Fruit fly (Drosophila melanogaster) whole organism, embryonic: ENCODE measurements around the gene IntS4.

Experiments
- ATbp ChIP-seq: fragments of 200-800 bp; sonication (Bioruptor generic); optimal IDR thresholded peaks from 2 replicates; lab custom pipeline; 2017; ENCODE audit warnings: missing biosample characterization, mild to moderate bottlenecking, missing genetic modification characterization, missing genetic modification reagents
- Ada2b ChIP-seq: fragments of 200-800 bp; sonication (Bioruptor generic); IDR thresholded peaks from 2 replicates; pipeline ENCODE4 v1.3.6; 2022; ENCODE audit warnings: missing biosample characterization, missing genetic modification characterization
- Aef1 ChIP-seq: fragments of 200-800 bp; sonication (Bioruptor generic); IDR thresholded peaks from 3 replicates; pipeline ENCODE4 v1.3.6; 2022; ENCODE audit warnings: missing biosample characterization, missing genetic modification characterization
- BtbVII ChIP-seq: fragments of 200-800 bp; sonication (Bioruptor generic); optimal IDR thresholded peaks from 3 replicates; lab custom pipeline; 2017; ENCODE audit warnings: missing biosample characterization, mild to moderate bottlenecking, missing genetic modification characterization
- Bteb2 ChIP-seq: fragments of 200-800 bp; sonication (Bioruptor generic); optimal IDR thresholded peaks from 2 replicates; lab custom pipeline; 2016; ENCODE audit warnings: missing biosample characterization, missing genetic modification characterization
- CG1024 ChIP-seq: fragments of 200-800 bp; sonication (Bioruptor generic); IDR thresholded peaks from 2 replicates; pipeline ENCODE4 v1.3.6; 2022; ENCODE audit warnings: missing biosample characterization, missing genetic modification characterization
- CG10274 ChIP-seq: fragments of 200-800 bp; sonication (Bioruptor generic); optimal IDR thresholded peaks from 3 replicates; lab custom pipeline; 2017; ENCODE audit warnings: missing biosample characterization, mild to moderate bottlenecking, missing genetic modification characterization
- CG10431 ChIP-seq: fragments of 200-800 bp; sonication (Bioruptor generic); optimal IDR thresholded peaks from 3 replicates; lab custom pipeline; 2018; ENCODE audit warnings: missing biosample characterization, mild to moderate bottlenecking, missing genetic modification characterization
- CG11723 ChIP-seq: fragments of 200-800 bp; sonication (Bioruptor generic); optimal IDR thresholded peaks from 2 replicates; lab custom pipeline; 2017; ENCODE audit warnings: missing biosample characterization, mild to moderate bottlenecking, missing genetic modification characterization
- CG12219 ChIP-seq: fragments of 200-800 bp; sonication (Bioruptor generic); optimal IDR thresholded peaks from 3 replicates; lab custom pipeline; 2018; ENCODE audit warnings: missing biosample characterization, mild to moderate bottlenecking, missing genetic modification characterization
- CG12659 ChIP-seq: fragments of 200-800 bp; sonication (Bioruptor generic); optimal IDR thresholded peaks from 3 replicates; lab custom pipeline; 2017; ENCODE audit warnings: mild to moderate bottlenecking, missing biosample characterization, missing genetic modification reagents, missing genetic modification characterization
- CG12744 ChIP-seq: fragments of 200-800 bp; sonication (Bioruptor generic); optimal IDR thresholded peaks from 2 replicates; lab custom pipeline; 2016; ENCODE audit warnings: missing biosample characterization, missing genetic modification characterization
- CG16815 ChIP-seq: fragments of 200-800 bp; sonication (Bioruptor generic); optimal IDR thresholded peaks from 3 replicates; lab custom pipeline; 2017; ENCODE audit warnings: missing biosample characterization, mild to moderate bottlenecking, missing genetic modification characterization
- CG17359 ChIP-seq: fragments of 200-800 bp; sonication (Bioruptor generic); optimal IDR thresholded peaks from 3 replicates; lab custom pipeline; 2018; ENCODE audit warnings: missing biosample characterization, mild to moderate bottlenecking, missing genetic modification characterization, moderate library complexity
- CG2120 ChIP-seq: fragments of 200-800 bp; sonication (Bioruptor generic); optimal IDR thresholded peaks from 3 replicates; lab custom pipeline; 2016; ENCODE audit warnings: missing biosample characterization, missing genetic modification characterization
- CG2712 ChIP-seq: fragments of 200-800 bp; optimal IDR thresholded peaks from 3 replicates; lab custom pipeline; 2019; ENCODE audit warnings: missing biosample characterization, mild to moderate bottlenecking, missing genetic modification characterization, moderate library complexity
- CG34376 ChIP-seq: fragments of 200-800 bp; sonication (Bioruptor generic); optimal IDR thresholded peaks from 2 replicates; lab custom pipeline; 2018; ENCODE audit warnings: missing biosample characterization, mild to moderate bottlenecking, missing genetic modification characterization
- CG4360 ChIP-seq: fragments of 200-800 bp; sonication (Bioruptor generic); IDR thresholded peaks from 2 replicates; pipeline ENCODE4 v1.3.6; 2022; ENCODE audit warnings: missing biosample characterization, missing genetic modification characterization
- CG4617 ChIP-seq: fragments of 200-800 bp; sonication (Bioruptor generic); optimal IDR thresholded peaks from 3 replicates; lab custom pipeline; 2016; ENCODE audit warnings: missing biosample characterization, missing genetic modification characterization, borderline replicate concordance
- CG6254 ChIP-seq: fragments of 200-800 bp; sonication (Bioruptor generic); optimal IDR thresholded peaks from 3 replicates; lab custom pipeline; 2017; ENCODE audit warnings: mild to moderate bottlenecking, missing biosample characterization, missing genetic modification reagents, missing genetic modification characterization
- CG6272 ChIP-seq: fragments of 200-800 bp; sonication (Bioruptor generic); IDR thresholded peaks from 2 replicates; pipeline ENCODE4 v1.3.6; 2022; ENCODE audit warnings: missing biosample characterization, missing genetic modification characterization
- CG6854 ChIP-seq: fragments of 200-800 bp; sonication (Bioruptor generic); optimal IDR thresholded peaks from 3 replicates; lab custom pipeline; 2017; ENCODE audit warnings: missing biosample characterization, mild to moderate bottlenecking, missing genetic modification characterization
- CHES-1-like ChIP-seq: fragments of 200-800 bp; sonication (Bioruptor generic); optimal IDR thresholded peaks from 2 replicates; lab custom pipeline; 2016; ENCODE audit warnings: missing biosample characterization, missing genetic modification characterization
- Hand ChIP-seq: fragments of 200-800 bp; sonication (Bioruptor generic); optimal IDR thresholded peaks from 2 replicates; lab custom pipeline; 2017; ENCODE audit warnings: mild to moderate bottlenecking, missing biosample characterization, missing genetic modification reagents, missing genetic modification characterization
- Jarid2 ChIP-seq: fragments of 200-800 bp; sonication (Bioruptor generic); optimal IDR thresholded peaks from 3 replicates; lab custom pipeline; 2017; ENCODE audit warnings: mild to moderate bottlenecking, missing biosample characterization, missing genetic modification reagents, missing genetic modification characterization
- Lpt ChIP-seq: fragments of >200 bp; optimal IDR thresholded peaks from 2 replicates; lab custom pipeline; 2018; ENCODE audit warnings: missing biosample characterization, missing genetic modification characterization
- Neu2 ChIP-seq: fragments of 200-800 bp; sonication (Bioruptor generic); optimal IDR thresholded peaks from 3 replicates; lab custom pipeline; 2016; ENCODE audit warnings: missing biosample characterization, missing genetic modification characterization, borderline replicate concordance
- Rfx ChIP-seq: fragments of 200-800 bp; sonication (Bioruptor generic); IDR thresholded peaks from 2 replicates; pipeline ENCODE4 v1.3.6; 2022; ENCODE audit warnings: missing biosample characterization, missing genetic modification characterization
- ac ChIP-seq: fragments of 200-800 bp; sonication (Bioruptor generic); optimal IDR thresholded peaks from 3 replicates; lab custom pipeline; 2017; ENCODE audit warnings: missing biosample characterization, mild to moderate bottlenecking, missing genetic modification characterization
- amos ChIP-seq: fragments of 200-800 bp; sonication (Bioruptor generic); IDR thresholded peaks from 2 replicates; pipeline ENCODE4 v1.3.6; 2022; ENCODE audit warnings: missing biosample characterization, missing genetic modification characterization; ENCODE audit not compliant: partially characterized antibody
- ash1 ChIP-seq: fragments of 200-800 bp; sonication (Bioruptor generic); optimal IDR thresholded peaks from 2 replicates; lab custom pipeline; 2018; ENCODE audit warnings: missing biosample characterization, mild to moderate bottlenecking, missing genetic modification characterization
- bab2 ChIP-seq: fragments of 200-800 bp; sonication (Bioruptor generic); optimal IDR thresholded peaks from 2 replicates; lab custom pipeline; 2016; ENCODE audit warnings: missing biosample characterization, missing genetic modification characterization
- bbx ChIP-seq: fragments of 200-800 bp; sonication (Bioruptor generic); IDR thresholded peaks from 2 replicates; pipeline ENCODE4 v1.3.6; 2022; ENCODE audit warnings: missing biosample characterization, missing genetic modification characterization; ENCODE audit not compliant: partially characterized antibody
- bsh ChIP-seq, 2 experiments: fragments of 200-800 bp; sonication (Bioruptor generic); optimal IDR thresholded peaks; 2 replicates each; lab custom pipeline; 2017 to 2018; ENCODE audit warnings: mild to moderate bottlenecking in 2 of 2, missing biosample characterization in 2 of 2, missing genetic modification characterization in 2 of 2, moderate library complexity in 1 of 2
- cad ChIP-seq: fragments of >200 bp; optimal IDR thresholded peaks from 2 replicates; lab custom pipeline; 2017; ENCODE audit warnings: missing biosample characterization, missing genetic modification characterization
- caup ChIP-seq: fragments of 200-800 bp; sonication (Bioruptor generic); optimal IDR thresholded peaks from 3 replicates; lab custom pipeline; 2017; ENCODE audit warnings: missing biosample characterization, mild to moderate bottlenecking, missing genetic modification characterization, moderate library complexity; ENCODE audit not compliant: severe bottlenecking
- da ChIP-seq: fragments of 200-800 bp; sonication (Bioruptor generic); optimal IDR thresholded peaks from 2 replicates; lab custom pipeline; 2016; ENCODE audit warnings: missing biosample characterization, missing genetic modification characterization
- eve ChIP-seq, 2 experiments: fragments of >200 bp; optimal IDR thresholded peaks; 2 replicates each; lab custom pipeline; 2017; ENCODE audit warnings: missing biosample characterization in 2 of 2, missing genetic modification characterization in 2 of 2
- gem ChIP-seq: fragments of 200-800 bp; sonication (Bioruptor generic); optimal IDR thresholded peaks from 2 replicates; lab custom pipeline; 2019; ENCODE audit warnings: missing biosample characterization, mild to moderate bottlenecking, missing genetic modification characterization, moderate library complexity
- hth ChIP-seq: fragments of >200 bp; optimal IDR thresholded peaks from 2 replicates; lab custom pipeline; 2017; ENCODE audit warnings: inconsistent platforms
- knrl ChIP-seq: fragments of 200-800 bp; sonication (Bioruptor generic); IDR thresholded peaks from 3 replicates; pipeline ENCODE4 v1.3.6; 2022; ENCODE audit warnings: missing biosample characterization, missing genetic modification characterization; ENCODE audit not compliant: partially characterized antibody
- mam ChIP-seq: fragments of 200-800 bp; sonication (Bioruptor generic); optimal IDR thresholded peaks from 3 replicates; lab custom pipeline; 2016; ENCODE audit warnings: missing biosample characterization, missing genetic modification characterization
- p53 ChIP-seq: fragments of 200-800 bp; sonication (Bioruptor generic); optimal IDR thresholded peaks from 2 replicates; lab custom pipeline; 2016; ENCODE audit warnings: missing biosample characterization, missing genetic modification characterization
- pan ChIP-seq, 4 experiments: fragments of >200 bp in 3 of 4; fragments of 200-800 bp in 1 of 4; sonication (Bioruptor generic) in 1 of 4; optimal IDR thresholded peaks in 3 of 4; IDR thresholded peaks in 1 of 4; 2 replicates each; pipeline versions ENCODE4 v1.3.6 to Lab custom; 2017 to 2022; ENCODE audit warnings: missing biosample characterization in 2 of 4, missing genetic modification characterization in 2 of 4, mixed read lengths in 1 of 4
- sens-2 ChIP-seq: fragments of 200-800 bp; sonication (Bioruptor generic); IDR thresholded peaks from 2 replicates; pipeline ENCODE4 v1.3.6; 2022; ENCODE audit warnings: missing biosample characterization, missing genetic modification characterization
- stwl ChIP-seq: fragments of 200-800 bp; sonication (Bioruptor generic); optimal IDR thresholded peaks from 3 replicates; lab custom pipeline; 2018; ENCODE audit warnings: missing biosample characterization, mild to moderate bottlenecking, missing genetic modification characterization, moderate library complexity
- tio ChIP-seq: fragments of 200-800 bp; sonication (Bioruptor generic); optimal IDR thresholded peaks from 2 replicates; lab custom pipeline; 2017; ENCODE audit warnings: missing biosample characterization, missing genetic modification characterization, inconsistent platforms
- tna ChIP-seq: fragments of 200-800 bp; sonication (Bioruptor generic); IDR thresholded peaks from 2 replicates; pipeline ENCODE4 v1.3.6; 2022; ENCODE audit warnings: missing biosample characterization, missing genetic modification characterization; ENCODE audit not compliant: partially characterized antibody
- z ChIP-seq: fragments of 200-800 bp; sonication (Bioruptor generic); IDR thresholded peaks from 3 replicates; pipeline ENCODE4 v1.3.6; 2022; ENCODE audit warnings: missing biosample characterization, missing genetic modification characterization

Gene IntS4

dm6 chrX:8533589-8534320 is 24.8 kb downstream of the IntS4 start (continued):
- TF ChIP-seq CG17359: peak; percentile 37
- TF ChIP-seq Ada2b (GFP tag; lab: Robert Waterston, UW): peak; percentile 44; the same call in 1 of the 2 replicates
- no peak for TF ChIP-seq BtbVII
- TF ChIP-seq CG2120 (GFP tag; lab: Kevin White, UChicago): peak; percentile 62
- TF ChIP-seq amos: no peak
- TF ChIP-seq eve (GFP tag; optimal IDR thresholded peaks at IDR 0.05; lab: Kevin White, UChicago): no peak
- no peak for TF ChIP-seq Jarid2
- no peak for TF ChIP-seq knrl (GFP tag; lab: Robert Waterston, UW)
- peak in 1 of 2 experiments; percentile 13 for TF ChIP-seq bsh (GFP tag; optimal IDR thresholded peaks at IDR 0.05; lab: Kevin White, UChicago)
- TF ChIP-seq Rfx (GFP tag; lab: Robert Waterston, UW): peak; percentile 67
- no peak for TF ChIP-seq bbx (GFP tag; lab: Robert Waterston, UW)
- TF ChIP-seq Bteb2 (GFP tag; lab: Kevin White, UChicago): no peak
- no peak for TF ChIP-seq CG12744 (GFP tag; lab: Kevin White, UChicago)
- no peak for TF ChIP-seq CG11723
- TF ChIP-seq Hand (GFP tag; lab: Kevin White, UChicago): peak; percentile 10
- TF ChIP-seq CG12659 (GFP tag; lab: Kevin White, UChicago): peak; percentile 36
- no peak for TF ChIP-seq CG10431 (GFP tag; lab: Kevin White, UChicago)
- no peak for TF ChIP-seq mam (GFP tag; lab: Kevin White, UChicago)
- TF ChIP-seq CG34376: no peak
- TF ChIP-seq bab2 (GFP tag; lab: Kevin White, UChicago): no peak
- no peak for TF ChIP-seq da (GFP tag; lab: Kevin White, UChicago)
- TF ChIP-seq CHES-1-like (GFP tag; lab: Kevin White, UChicago): no peak
- TF ChIP-seq z (GFP tag; lab: Robert Waterston, UW): no peak
- TF ChIP-seq CG4617 (GFP tag; lab: Kevin White, UChicago): no peak
- TF ChIP-seq CG2712 (tag; lab: Kevin White, UChicago): no peak
- TF ChIP-seq Neu2 (GFP tag; lab: Kevin White, UChicago): no peak
- no peak for TF ChIP-seq CG1024 (GFP tag; lab: Robert Waterston, UW)
- TF ChIP-seq caup (GFP tag; lab: Kevin White, UChicago): peak; percentile 15
- no peak for TF ChIP-seq CG16815 (GFP tag; lab: Kevin White, UChicago)
- no peak for TF ChIP-seq sens-2 (GFP tag; lab: Robert Waterston, UW)
- peak; percentile 47; the same call in 2 of the 3 replicates for TF ChIP-seq Aef1
- TF ChIP-seq ATbp (GFP tag; lab: Kevin White, UChicago): no peak
- TF ChIP-seq pan (optimal IDR thresholded peaks at IDR 0.05; lab: Kevin White, UChicago): no peak
- TF ChIP-seq pan (GFP tag; optimal IDR thresholded peaks at IDR 0.05 in 1 of 2, IDR thresholded peaks at IDR 0.05 in 1 of 2): peak in 1 of 2 experiments; percentile 30
- no peak for TF ChIP-seq CG6854 (GFP tag; lab: Kevin White, UChicago)
- no peak for TF ChIP-seq ac (GFP tag; lab: Kevin White, UChicago)
- TF ChIP-seq ash1 (GFP tag; lab: Kevin White, UChicago): no peak
- no peak for TF ChIP-seq CG10274 (GFP tag; lab: Kevin White, UChicago)
- peak; percentile 88 for TF ChIP-seq stwl (tag; lab: Kevin White, UChicago)
- TF ChIP-seq tio (GFP tag; lab: Kevin White, UChicago): no peak
- TF ChIP-seq CG6272 (GFP tag; lab: Robert Waterston, UW): no peak
- no peak for TF ChIP-seq CG4360
- TF ChIP-seq CG6254 (GFP tag; lab: Kevin White, UChicago): no peak
- TF ChIP-seq tna: no peak
- TF ChIP-seq CG12219 (GFP tag; lab: Kevin White, UChicago): no peak
- TF ChIP-seq Lpt (GFP tag; lab: Kevin White, UChicago): no peak
- TF ChIP-seq gem (tag; lab: Kevin White, UChicago): peak; percentile 58
- no peak for TF ChIP-seq hth (lab: Kevin White, UChicago)
- no peak for TF ChIP-seq cad (GFP tag; lab: Kevin White, UChicago)
- TF ChIP-seq p53 (GFP tag; lab: Kevin White, UChicago): no peak
